Fruit fly (Drosophila melanogaster) whole organism, adult: Measurements from ENCODE around the gene Rcc1.

Experiments used
- CG11617 ChIP-seq: fragments of 200-800 bp; sonication (Bioruptor generic); optimal IDR thresholded peaks from 2 replicates; lab custom pipeline; 2017; ENCODE audit warnings: mild to moderate bottlenecking, missing biosample characterization, missing genetic modification reagents, missing genetic modification characterization
- CG12768 ChIP-seq: fragments of 200-800 bp; sonication (Bioruptor generic); optimal IDR thresholded peaks from 2 replicates; lab custom pipeline; 2017; ENCODE audit warnings: missing biosample characterization, missing genetic modification characterization, mild to moderate bottlenecking, moderate library complexity, missing genetic modification reagents
- CG14711 ChIP-seq: fragments of 200-800 bp; sonication (Bioruptor generic); optimal IDR thresholded peaks from 2 replicates; lab custom pipeline; 2018; ENCODE audit warnings: missing biosample characterization, mild to moderate bottlenecking, missing genetic modification characterization, moderate library complexity
- CG1620 ChIP-seq: fragments of 200-800 bp; sonication (Bioruptor generic); optimal IDR thresholded peaks from 2 replicates; lab custom pipeline; 2016; ENCODE audit warnings: missing biosample characterization, missing genetic modification characterization
- CG33017 ChIP-seq: fragments of 200-800 bp; sonication (Bioruptor generic); optimal IDR thresholded peaks from 2 replicates; lab custom pipeline; 2018; ENCODE audit warnings: missing biosample characterization, mild to moderate bottlenecking, missing genetic modification characterization, moderate library complexity
- CG5204 ChIP-seq: fragments of 200-800 bp; sonication (Bioruptor generic); optimal IDR thresholded peaks from 2 replicates; lab custom pipeline; 2016; ENCODE audit warnings: missing biosample characterization, missing genetic modification characterization
- CG7045 ChIP-seq: fragments of 200-800 bp; sonication (Bioruptor generic); optimal IDR thresholded peaks from 2 replicates; lab custom pipeline; 2017; ENCODE audit warnings: missing biosample characterization, mild to moderate bottlenecking, missing genetic modification characterization
- CG7101 ChIP-seq: fragments of 200-800 bp; sonication (Bioruptor generic); optimal IDR thresholded peaks from 2 replicates; lab custom pipeline; 2018; ENCODE audit warnings: missing biosample characterization, mild to moderate bottlenecking, missing genetic modification characterization, moderate library complexity
- Clk ChIP-seq: fragments of 200-800 bp; sonication (Bioruptor generic); optimal IDR thresholded peaks from 2 replicates; lab custom pipeline; 2017; ENCODE audit warnings: missing biosample characterization, missing genetic modification characterization
- Crg-1 ChIP-seq: fragments of 200-800 bp; sonication (Bioruptor generic); optimal IDR thresholded peaks from 2 replicates; lab custom pipeline; 2016; ENCODE audit warnings: missing biosample characterization, missing genetic modification characterization
- Hr96 ChIP-seq: fragments of 200-800 bp; sonication (Bioruptor generic); optimal IDR thresholded peaks from 2 replicates; lab custom pipeline; 2016; ENCODE audit warnings: missing biosample characterization, missing genetic modification characterization
- Mnt ChIP-seq: fragments of 200-800 bp; sonication (Bioruptor generic); optimal IDR thresholded peaks from 2 replicates; lab custom pipeline; 2016; ENCODE audit warnings: missing biosample characterization, mild to moderate bottlenecking, missing genetic modification characterization
- bab1 ChIP-seq: fragments of 200-800 bp; sonication (Bioruptor generic); optimal IDR thresholded peaks from 3 replicates; lab custom pipeline; 2019; ENCODE audit warnings: missing biosample characterization, mild to moderate bottlenecking, missing genetic modification characterization, moderate library complexity
- cic ChIP-seq: fragments of 200-800 bp; sonication (Bioruptor generic); optimal IDR thresholded peaks from 2 replicates; lab custom pipeline; 2017; ENCODE audit warnings: missing biosample characterization, mild to moderate bottlenecking, missing genetic modification characterization, moderate library complexity
- cnc ChIP-seq, 2 experiments: fragments of >200 bp; optimal IDR thresholded peaks; 2 replicates each; lab custom pipeline; 2017
- kay ChIP-seq: fragments of 200-800 bp; sonication (Bioruptor generic); peaks from one replicate; lab custom pipeline; 2016; ENCODE audit warnings: missing biosample characterization, missing genetic modification characterization, borderline replicate concordance
- ovo ChIP-seq: fragments of 200-800 bp; sonication (Bioruptor generic); optimal IDR thresholded peaks from 2 replicates; lab custom pipeline; 2016; ENCODE audit warnings: missing biosample characterization, missing genetic modification characterization
- pad ChIP-seq: fragments of 200-800 bp; sonication (Bioruptor generic); optimal IDR thresholded peaks from 3 replicates; lab custom pipeline; 2017; ENCODE audit warnings: missing biosample characterization, missing genetic modification characterization, mild to moderate bottlenecking, moderate library complexity, missing genetic modification reagents
- tj ChIP-seq: fragments of 200-800 bp; sonication (Bioruptor generic); optimal IDR thresholded peaks from 3 replicates; lab custom pipeline; 2017; ENCODE audit warnings: missing biosample characterization, mild to moderate bottlenecking, missing genetic modification characterization, moderate library complexity
- toe ChIP-seq: fragments of 200-800 bp; sonication (Bioruptor generic); optimal IDR thresholded peaks from 2 replicates; lab custom pipeline; 2016; ENCODE audit warnings: missing biosample characterization, missing genetic modification characterization

The Rcc1 gene

dm6 chr3L:5952537-5952936 is 20.0 kb upstream of the Rcc1 start:
- TF ChIP-seq toe: no peak
- no peak for TF ChIP-seq Hr96
- TF ChIP-seq cic: no peak
- TF ChIP-seq Crg-1 (GFP tag; lab: Kevin White, UChicago): no peak
- TF ChIP-seq Clk (GFP tag; lab: Kevin White, UChicago): no peak
- TF ChIP-seq CG12768: no peak
- no peak for TF ChIP-seq kay (GFP tag; lab: Kevin White, UChicago)
- TF ChIP-seq CG5204: no peak
- no peak for TF ChIP-seq CG7101 (tag; lab: Kevin White, UChicago)
- no peak for TF ChIP-seq tj (GFP tag; lab: Kevin White, UChicago)

- TF ChIP-seq CG5204 (no peak), pad (GFP tag; lab: Kevin White, UChicago) (no peak)
Measured at dm6 chr3L:5952132-5952531, 19.6 kb upstream of the Rcc1 start.

dm6 chr3L:5950467-5950866 is 17.9 kb upstream of the Rcc1 start, which contains the start of gene Egfrap:
Gene Egfrap (minus strand): TSS chr3L:5950658.
- TF ChIP-seq CG14711 (tag; lab: Kevin White, UChicago): no peak
- TF ChIP-seq CG1620: no peak
- TF ChIP-seq CG12768: no peak
- no peak for TF ChIP-seq tj (GFP tag; lab: Kevin White, UChicago)
- no peak for TF ChIP-seq CG7101 (tag; lab: Kevin White, UChicago)
- TF ChIP-seq Hr96: no peak
- TF ChIP-seq CG5204: no peak
- TF ChIP-seq pad (GFP tag; lab: Kevin White, UChicago): no peak
- no peak for TF ChIP-seq cnc (optimal IDR thresholded peaks at IDR 0.05; lab: Kevin White, UChicago)
- TF ChIP-seq CG7045 (GFP tag; lab: Kevin White, UChicago): no peak
- no peak for TF ChIP-seq toe
- no peak for TF ChIP-seq cic
- no peak for TF ChIP-seq CG33017
- no peak for TF ChIP-seq ovo (GFP tag; lab: Kevin White, UChicago)
- TF ChIP-seq Mnt (GFP tag; lab: Kevin White, UChicago): no peak
- TF ChIP-seq Crg-1 (GFP tag; lab: Kevin White, UChicago): no peak
- no peak for TF ChIP-seq CG11617 (GFP tag; lab: Kevin White, UChicago)
- TF ChIP-seq Clk (GFP tag; lab: Kevin White, UChicago): no peak

- no peak for TF ChIP-seq Hr96
Measured at dm6 chr3L:5947110-5947731, 14.6 kb upstream of the Rcc1 start.

dm6 chr3L:5945571-5945970 is 13.0 kb upstream of the Rcc1 start:
- TF ChIP-seq CG14711 (tag; lab: Kevin White, UChicago) (no peak), Hr96 (no peak), CG12768 (no peak), cnc (optimal IDR thresholded peaks at IDR 0.05; lab: Kevin White, UChicago) (no peak), cic (no peak), CG1620 (no peak), pad (GFP tag; lab: Kevin White, UChicago) (no peak)

- no peak for TF ChIP-seq ovo (GFP tag; lab: Kevin White, UChicago)
Measured at dm6 chr3L:5943348-5943904, 10.9 kb upstream of the Rcc1 start.

dm6 chr3L:5941508-5941907 is 8.9 kb upstream of the Rcc1 start:
- TF ChIP-seq Clk (GFP tag; lab: Kevin White, UChicago) (no peak), CG14711 (tag; lab: Kevin White, UChicago) (no peak), tj (GFP tag; lab: Kevin White, UChicago) (no peak), Hr96 (no peak), CG1620 (no peak), CG7101 (tag; lab: Kevin White, UChicago) (no peak), cic (no peak), bab1 (GFP tag; lab: Kevin White, UChicago) (no peak), pad (GFP tag; lab: Kevin White, UChicago) (no peak), CG11617 (GFP tag; lab: Kevin White, UChicago) (no peak), toe (no peak), CG12768 (no peak)

- TF ChIP-seq Crg-1 (GFP tag; lab: Kevin White, UChicago) (no peak), CG12768 (no peak), CG1620 (no peak), Clk (GFP tag; lab: Kevin White, UChicago) (no peak), kay (GFP tag; lab: Kevin White, UChicago) (no peak), ovo (GFP tag; lab: Kevin White, UChicago) (no peak), Hr96 (no peak), toe (no peak), pad (GFP tag; lab: Kevin White, UChicago) (no peak)
Measured at dm6 chr3L:5941086-5941485, 8.5 kb upstream of the Rcc1 start.
